Worm (Caenorhabditis elegans): Measurements from ENCODE around the gene F44G4.7.

DNA sequence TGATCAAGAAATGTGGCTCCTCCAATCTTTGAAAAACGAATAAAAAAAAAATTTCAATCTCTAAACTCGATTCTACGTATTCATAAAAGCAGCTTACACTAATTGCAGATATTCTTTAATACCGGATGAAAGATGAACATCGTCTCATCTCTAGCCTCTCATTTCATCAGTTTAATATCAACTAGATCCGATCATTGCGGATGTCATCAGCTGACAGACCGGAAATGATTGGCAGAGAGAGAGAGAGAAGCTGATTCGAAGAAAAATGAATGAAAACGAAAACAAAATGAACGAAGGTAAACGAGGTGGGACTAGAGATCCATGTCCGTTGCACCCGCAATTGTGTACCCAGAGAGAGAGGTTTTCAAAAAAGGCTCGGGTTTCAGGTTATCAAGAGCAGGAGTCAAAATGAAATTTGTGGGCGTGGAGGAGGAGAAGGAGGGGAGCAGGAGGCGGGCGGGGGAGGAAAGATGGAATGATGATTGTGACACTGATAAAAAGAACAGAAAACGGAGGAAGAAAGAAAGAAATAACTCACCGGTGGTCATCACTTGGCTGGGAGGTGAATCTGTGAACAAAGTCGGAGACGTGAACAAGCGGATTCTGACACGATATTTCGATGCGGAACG, 10.0 kb upstream of the F44G4.7 start:
- no peak for TF ChIP-seq aly-2 (tag; optimal IDR thresholded peaks at IDR 0.05)
- no peak for TF ChIP-seq ceh-16 (tag; optimal IDR thresholded peaks at IDR 0.05)
- no peak for TF ChIP-seq nhr-25 (tag; optimal IDR thresholded peaks at IDR 0.05)
- TF ChIP-seq lin-11 (tag; optimal IDR thresholded peaks at IDR 0.05), result no peak

All from whole organism, L2 larva.